Worm (Caenorhabditis elegans): ENCODE measurements around the gene grd-7.

Gene grd-7

DNA sequence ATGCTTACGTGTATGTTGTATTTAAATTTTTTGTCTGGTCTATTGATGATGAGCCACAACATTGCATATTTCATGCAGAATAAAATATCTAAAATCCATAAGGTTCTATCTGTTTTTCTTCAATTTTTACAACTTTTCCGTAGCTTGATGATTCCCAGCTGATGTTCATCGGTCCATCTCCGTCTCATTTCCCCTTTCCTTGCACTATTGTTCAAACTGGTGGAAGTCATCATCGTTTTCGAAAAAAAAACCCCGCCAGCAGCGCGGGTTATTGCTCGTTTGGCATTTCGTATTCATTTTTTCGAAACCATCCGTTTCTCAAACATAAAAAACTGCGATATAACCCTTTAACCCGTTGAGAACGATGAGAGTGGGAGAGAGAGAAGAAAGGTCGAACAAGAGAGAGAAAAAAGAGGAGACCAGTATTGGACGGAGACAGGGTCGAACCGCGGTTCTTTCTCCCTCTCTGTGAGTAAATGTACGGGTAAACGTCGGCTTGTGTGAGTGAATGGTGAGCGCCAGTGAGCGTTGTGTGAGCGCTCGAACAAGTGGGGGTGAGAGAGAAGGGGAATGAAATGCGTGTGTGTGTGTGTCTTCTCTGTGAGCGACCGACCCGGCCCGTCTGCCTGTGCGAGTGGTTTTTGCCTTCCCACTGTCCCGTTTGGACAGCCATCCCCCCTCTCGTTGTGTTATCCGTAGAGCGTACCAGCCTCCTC, 4.5 kb downstream of the grd-7 start (continued):
- TF ChIP-seq ces-1 (GFP tag; optimal IDR thresholded peaks at IDR 0.05) (peak; percentile 0), lim-7 (GFP tag; IDR thresholded peaks at IDR 0.05) (0 out of 2 replicates have a peak, but pooled peaks have one; percentile 56), skn-1 (tag; optimal IDR thresholded peaks at IDR 0.05) (no peak), set-16 (GFP tag; IDR thresholded peaks at IDR 0.05) (peak; percentile 88), ZK546.5 (tag; optimal IDR thresholded peaks at IDR 0.05) (no peak), ceh-82 (tag; optimal IDR thresholded peaks at IDR 0.05) (no peak), daf-8 (GFP tag; IDR thresholded peaks at IDR 0.05) (no peak), lsy-2 (tag; optimal IDR thresholded peaks at IDR 0.05) (peak; percentile 77 to 79), egl-27 (tag; optimal IDR thresholded peaks at IDR 0.05) (no peak), nhr-41 (GFP tag; IDR thresholded peaks at IDR 0.05) (peak; percentile 85), R02D3.7 (tag; optimal IDR thresholded peaks at IDR 0.05) (peak; percentile 1), lin-15B (tag; optimal IDR thresholded peaks at IDR 0.05) (no peak), unc-62 (GFP tag; optimal IDR thresholded peaks at IDR 0.05 in 1 of 2) (peak in 1 of 2 experiments; percentile 98), unc-62 (tag; optimal IDR thresholded peaks at IDR 0.05) (no peak), ceh-20 (GFP tag; IDR thresholded peaks at IDR 0.05) (peak; percentile 91), daf-12 (tag; optimal IDR thresholded peaks at IDR 0.05) (no peak), lin-13 (GFP tag; optimal IDR thresholded peaks at IDR 0.05) (peak; percentile 90), ctbp-1 (GFP tag; IDR thresholded peaks at IDR 0.05) (peak; percentile 94), attf-4 (tag; optimal IDR thresholded peaks at IDR 0.05) (peak; percentile 21), snpc-4 (tag; optimal IDR thresholded peaks at IDR 0.05) (no peak), fkh-10 (GFP tag; optimal IDR thresholded peaks at IDR 0.05) (peak; percentile 79), tag-97 (GFP tag; IDR thresholded peaks at IDR 0.05) (no peak), hlh-11 (tag; optimal IDR thresholded peaks at IDR 0.05) (peak; percentile 95), nhr-102 (tag; optimal IDR thresholded peaks at IDR 0.05) (peak; percentile 71), ceh-32 (tag; optimal IDR thresholded peaks at IDR 0.05; ENCODE audit: poor library complexity) (no peak), nhr-42 (GFP tag; IDR thresholded peaks at IDR 0.05) (0 out of 2 replicates have a peak, but pooled peaks have one; percentile 56), mdt-29 (GFP tag; IDR thresholded peaks at IDR 0.05) (0 out of 2 replicates have a peak, but pooled peaks have one; percentile 26), nhr-6 (tag; optimal IDR thresholded peaks at IDR 0.05) (peak; percentile 57), T26A8.4 (GFP tag; IDR thresholded peaks at IDR 0.05) (peak; percentile 86), D1046.2 (GFP tag; IDR thresholded peaks at IDR 0.05) (no peak), zag-1 (tag; optimal IDR thresholded peaks at IDR 0.05) (no peak), nhr-111 (GFP tag; optimal IDR thresholded peaks at IDR 0.05) (no peak), spr-1 (tag; optimal IDR thresholded peaks at IDR 0.05) (peak; percentile 83), daf-16 (GFP tag; optimal IDR thresholded peaks at IDR 0.05) (peak; percentile 57), daf-16 (tag; optimal IDR thresholded peaks at IDR 0.05) (peak; percentile 82), duxl-1 (tag; optimal IDR thresholded peaks at IDR 0.05; ENCODE audit: poor library complexity) (peak; percentile 56)

DNA sequence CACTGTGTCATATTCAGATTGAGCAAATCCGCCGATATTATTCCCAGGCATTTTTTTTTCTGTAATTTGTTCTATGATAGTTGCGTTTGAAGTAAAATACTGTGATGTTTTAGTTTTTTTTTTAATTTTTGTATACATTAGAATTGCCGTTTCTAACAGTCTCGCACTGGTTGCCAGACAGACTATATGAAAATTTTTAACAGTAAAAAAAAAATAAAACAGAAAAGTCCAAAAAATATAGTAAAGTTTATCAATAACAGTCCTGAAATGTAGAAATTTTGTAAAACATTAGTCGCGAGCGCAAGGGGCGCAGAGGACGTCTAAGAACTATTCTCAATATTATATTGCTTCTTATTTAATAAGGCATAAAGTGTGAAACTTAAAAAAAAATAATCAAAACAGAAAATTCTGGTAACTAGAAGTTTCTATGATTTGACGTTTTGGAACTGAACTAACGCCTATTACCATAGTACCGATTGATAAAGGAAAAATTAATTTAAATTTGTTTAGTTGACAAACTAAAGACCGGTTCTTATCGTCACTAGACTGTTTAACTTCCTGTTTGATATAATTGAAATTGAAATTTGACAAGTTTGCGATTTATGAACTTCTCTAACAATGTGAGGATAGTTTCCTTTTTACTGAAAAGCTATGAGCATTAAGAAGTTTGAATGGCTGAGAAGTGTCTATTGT, 8.8 kb downstream of the grd-7 start, which contains the start of gene lact-1:
lact-1 (minus strand) TSS at position 51 of the 693 bp plus-strand sequence.
- no peak for TF ChIP-seq zip-2 (tag; optimal IDR thresholded peaks at IDR 0.05)
- TF ChIP-seq ceh-28 (tag; optimal IDR thresholded peaks at IDR 0.05) = no peak
- TF ChIP-seq lin-1 (GFP tag; IDR thresholded peaks at IDR 0.05) = no peak
- no peak for TF ChIP-seq nhr-48 (tag; optimal IDR thresholded peaks at IDR 0.05)
- no peak for TF ChIP-seq nhr-111 (GFP tag; optimal IDR thresholded peaks at IDR 0.05)
- TF ChIP-seq dve-1 (tag; optimal IDR thresholded peaks at IDR 0.05; ENCODE audit: insufficient read depth) = peak; percentile 27
- TF ChIP-seq hmg-1.1 (GFP tag; IDR thresholded peaks at IDR 0.05) = no peak
- peak; percentile 55 for TF ChIP-seq aha-1 (tag)
- no peak for TF ChIP-seq nhr-6 (tag; optimal IDR thresholded peaks at IDR 0.05)
- no peak for TF ChIP-seq nhr-11 (tag; optimal IDR thresholded peaks at IDR 0.05)
- TF ChIP-seq R02D3.7 (tag; optimal IDR thresholded peaks at IDR 0.05) = no peak
- TF ChIP-seq sdz-12 (GFP tag; optimal IDR thresholded peaks at IDR 0.05) = no peak
- TF ChIP-seq daf-16 (GFP tag; optimal IDR thresholded peaks at IDR 0.05) = no peak
- TF ChIP-seq daf-16 (tag; optimal IDR thresholded peaks at IDR 0.05) = peak; percentile 61
- TF ChIP-seq pqm-1 (tag; optimal IDR thresholded peaks at IDR 0.05) = peak; percentile 38
- no peak for TF ChIP-seq skn-1 (tag; optimal IDR thresholded peaks at IDR 0.05)
- TF ChIP-seq ZK337.2 (GFP tag; IDR thresholded peaks at IDR 0.05) = no peak
- TF ChIP-seq T20F7.1 (GFP tag; optimal IDR thresholded peaks at IDR 0.05) = peak; percentile 32

Measured in whole organism, L4 larva.